Worm (Caenorhabditis elegans): Measurements from ENCODE around the gene ift-43.

ce11 chrII:5704479-5704878 lies 43.9 kb upstream of the ift-43 start:
- TF ChIP-seq mep-1 (tag; optimal IDR thresholded peaks at IDR 0.05): no peak
- TF ChIP-seq nhr-237 (tag; optimal IDR thresholded peaks at IDR 0.05): no peak
- no peak for TF ChIP-seq mdl-1 (tag; optimal IDR thresholded peaks at IDR 0.05)
- no peak for TF ChIP-seq ZK337.2 (GFP tag; IDR thresholded peaks at IDR 0.05)
- no peak for TF ChIP-seq lin-39 (tag; optimal IDR thresholded peaks at IDR 0.05)
- TF ChIP-seq egl-27 (tag; optimal IDR thresholded peaks at IDR 0.05): no peak
- TF ChIP-seq nhr-28 (tag; optimal IDR thresholded peaks at IDR 0.05): no peak
- no peak for TF ChIP-seq daf-16 (GFP tag; optimal IDR thresholded peaks at IDR 0.05)
- TF ChIP-seq daf-16 (tag; optimal IDR thresholded peaks at IDR 0.05): no peak
- no peak for TF ChIP-seq R02D3.7 (tag; optimal IDR thresholded peaks at IDR 0.05)
- TF ChIP-seq ztf-11 (tag; optimal IDR thresholded peaks at IDR 0.05): no peak
- TF ChIP-seq nhr-11 (tag; optimal IDR thresholded peaks at IDR 0.05): no peak
- no peak for TF ChIP-seq nhr-76 (tag; optimal IDR thresholded peaks at IDR 0.05)
